Fruit fly (Drosophila melanogaster) whole organism, prepupa: ENCODE results near the gene Rbp1-like.

Experiments
- Blimp-1 ChIP-seq: fragments of 200-800 bp; sonication (Bioruptor generic); optimal IDR thresholded peaks from 3 replicates; lab custom pipeline; 2017; ENCODE audit warnings: missing biosample characterization, missing genetic modification characterization, mild to moderate bottlenecking, moderate library complexity, missing genetic modification reagents
- CG10669 ChIP-seq: fragments of 200-800 bp; sonication (Bioruptor generic); optimal IDR thresholded peaks from 3 replicates; lab custom pipeline; 2018; ENCODE audit warnings: missing biosample characterization, mild to moderate bottlenecking, missing genetic modification characterization, moderate library complexity
- CG11294 ChIP-seq: fragments of 200-800 bp; sonication (Bioruptor generic); IDR thresholded peaks from 2 replicates; pipeline ENCODE4 v1.3.6; 2022; ENCODE audit warnings: missing biosample characterization, missing genetic modification characterization
- CG11762 ChIP-seq: fragments of 200-800 bp; sonication (Bioruptor generic); optimal IDR thresholded peaks from 3 replicates; lab custom pipeline; 2016; ENCODE audit warnings: missing biosample characterization, missing genetic modification characterization; ENCODE audit not compliant: insufficient read depth
- CG11902 ChIP-seq: fragments of 200-800 bp; sonication (Bioruptor generic); optimal IDR thresholded peaks from 3 replicates; lab custom pipeline; 2016; ENCODE audit warnings: missing biosample characterization, missing genetic modification characterization
- CG15336 ChIP-seq: fragments of 200-800 bp; sonication (Bioruptor generic); IDR thresholded peaks from 2 replicates; pipeline ENCODE4 v1.3.6; 2022; ENCODE audit warnings: missing biosample characterization, missing genetic modification characterization
- CG1621 ChIP-seq: fragments of 200-800 bp; sonication (Bioruptor generic); optimal IDR thresholded peaks from 3 replicates; lab custom pipeline; 2018; ENCODE audit warnings: missing biosample characterization, mild to moderate bottlenecking, missing genetic modification characterization
- CG16779 ChIP-seq: fragments of 200-800 bp; sonication (Bioruptor generic); optimal IDR thresholded peaks from 3 replicates; lab custom pipeline; 2017; ENCODE audit warnings: missing biosample characterization, mild to moderate bottlenecking, missing genetic modification characterization
- CG3032 ChIP-seq: fragments of 200-800 bp; optimal IDR thresholded peaks from 2 replicates; lab custom pipeline; 2019; ENCODE audit warnings: missing biosample characterization, mild to moderate bottlenecking, missing genetic modification characterization, moderate library complexity
- CG31627 ChIP-seq: fragments of 200-800 bp; sonication (Bioruptor generic); optimal IDR thresholded peaks from 3 replicates; lab custom pipeline; 2016; ENCODE audit warnings: missing biosample characterization, missing genetic modification characterization
- CG32006 ChIP-seq: fragments of 200-800 bp; sonication (Bioruptor generic); optimal IDR thresholded peaks from 3 replicates; lab custom pipeline; 2017; ENCODE audit warnings: missing biosample characterization, mild to moderate bottlenecking, missing genetic modification characterization
- CG34406 ChIP-seq: fragments of 200-800 bp; sonication (Bioruptor generic); optimal IDR thresholded peaks from 3 replicates; lab custom pipeline; 2016; ENCODE audit warnings: missing biosample characterization, missing genetic modification characterization
- CG3919 ChIP-seq: fragments of 200-800 bp; sonication (Bioruptor generic); optimal IDR thresholded peaks from 3 replicates; lab custom pipeline; 2016; ENCODE audit warnings: missing biosample characterization, missing genetic modification characterization
- CG4318 ChIP-seq: fragments of 200-800 bp; sonication (Bioruptor generic); optimal IDR thresholded peaks from 3 replicates; lab custom pipeline; 2017; ENCODE audit warnings: missing biosample characterization, mild to moderate bottlenecking, missing genetic modification characterization
- CG6163 ChIP-seq: fragments of 200-800 bp; sonication (Bioruptor generic); IDR thresholded peaks from 3 replicates; pipeline ENCODE4 v1.3.6; 2022; ENCODE audit warnings: missing biosample characterization, missing genetic modification characterization
- CG6276 ChIP-seq: fragments of 200-800 bp; sonication (Bioruptor generic); optimal IDR thresholded peaks from 2 replicates; lab custom pipeline; 2017; ENCODE audit warnings: missing biosample characterization, mild to moderate bottlenecking, missing genetic modification characterization
- CG6792 ChIP-seq: fragments of 200-800 bp; sonication (Bioruptor generic); optimal IDR thresholded peaks from 3 replicates; lab custom pipeline; 2016; ENCODE audit warnings: missing biosample characterization, missing genetic modification characterization
- CG6808 ChIP-seq: fragments of 200-800 bp; sonication (Bioruptor generic); optimal IDR thresholded peaks from 3 replicates; lab custom pipeline; 2017; ENCODE audit warnings: missing biosample characterization, missing genetic modification characterization, mild to moderate bottlenecking, moderate library complexity, missing genetic modification reagents
- CG6854 ChIP-seq: fragments of 200-800 bp; sonication (Bioruptor generic); optimal IDR thresholded peaks from 2 replicates; lab custom pipeline; 2017; ENCODE audit warnings: missing biosample characterization, mild to moderate bottlenecking, missing genetic modification characterization
- CG7368 ChIP-seq: fragments of 200-800 bp; sonication (Bioruptor generic); optimal IDR thresholded peaks from 3 replicates; lab custom pipeline; 2016; ENCODE audit warnings: missing biosample characterization, missing genetic modification characterization
- CG8319 ChIP-seq: fragments of 200-800 bp; sonication (Bioruptor generic); optimal IDR thresholded peaks from 3 replicates; lab custom pipeline; 2016; ENCODE audit warnings: missing biosample characterization, missing genetic modification characterization
- CG8632 ChIP-seq: fragments of 200-800 bp; sonication (Bioruptor generic); optimal IDR thresholded peaks from 3 replicates; lab custom pipeline; 2016; ENCODE audit warnings: missing biosample characterization, missing genetic modification characterization
- CG9139 ChIP-seq: fragments of 200-800 bp; sonication (Bioruptor generic); optimal IDR thresholded peaks from 3 replicates; lab custom pipeline; 2017; ENCODE audit warnings: missing biosample characterization, mild to moderate bottlenecking, missing genetic modification characterization
- Eip75B ChIP-seq: fragments of 200-800 bp; sonication (Bioruptor generic); optimal IDR thresholded peaks from 3 replicates; lab custom pipeline; 2016; ENCODE audit warnings: missing biosample characterization, missing genetic modification characterization
- Eip78C ChIP-seq: fragments of 200-800 bp; sonication (Bioruptor generic); peaks from one replicate; lab custom pipeline; 2016; ENCODE audit warnings: missing biosample characterization, missing genetic modification characterization
- Eip93F ChIP-seq: fragments of 200-800 bp; sonication (Bioruptor generic); optimal IDR thresholded peaks from 2 replicates; lab custom pipeline; 2016; ENCODE audit warnings: missing biosample characterization, mild to moderate bottlenecking, missing genetic modification characterization
- Ets21C ChIP-seq: fragments of 200-800 bp; sonication (Bioruptor generic); optimal IDR thresholded peaks from 3 replicates; lab custom pipeline; 2016; ENCODE audit warnings: missing biosample characterization, missing genetic modification characterization
- Ets96B ChIP-seq: fragments of 200-800 bp; optimal IDR thresholded peaks from 2 replicates; lab custom pipeline; 2019; ENCODE audit warnings: missing biosample characterization, mild to moderate bottlenecking, missing genetic modification characterization, moderate library complexity
- Gug ChIP-seq: fragments of 200-800 bp; sonication (Bioruptor generic); IDR thresholded peaks from 2 replicates; pipeline ENCODE4 v1.3.6; 2022; ENCODE audit warnings: missing biosample characterization, missing genetic modification characterization
- Hr39 ChIP-seq: fragments of 200-800 bp; sonication (Bioruptor generic); optimal IDR thresholded peaks from 2 replicates; lab custom pipeline; 2016; ENCODE audit warnings: missing biosample characterization, missing genetic modification characterization
- Hr4 ChIP-seq: fragments of 200-800 bp; sonication (Bioruptor generic); optimal IDR thresholded peaks from 3 replicates; lab custom pipeline; 2016; ENCODE audit warnings: missing biosample characterization, missing genetic modification characterization
- Lpt ChIP-seq: fragments of 200-800 bp; sonication (Bioruptor generic); optimal IDR thresholded peaks from 3 replicates; lab custom pipeline; 2016; ENCODE audit warnings: missing biosample characterization, missing genetic modification characterization
- OdsH ChIP-seq: fragments of 200-800 bp; sonication (Bioruptor generic); optimal IDR thresholded peaks from 3 replicates; lab custom pipeline; 2016; ENCODE audit warnings: missing biosample characterization, missing genetic modification characterization
- Smox ChIP-seq: fragments of 200-800 bp; sonication (Bioruptor generic); optimal IDR thresholded peaks from 3 replicates; lab custom pipeline; 2016; ENCODE audit warnings: missing biosample characterization, missing genetic modification characterization
- Sox14 ChIP-seq: fragments of 200-800 bp; sonication (Bioruptor generic); optimal IDR thresholded peaks from 3 replicates; lab custom pipeline; 2016; ENCODE audit warnings: missing biosample characterization, missing genetic modification characterization
- Sox15 ChIP-seq: fragments of 200-800 bp; sonication (Bioruptor generic); optimal IDR thresholded peaks from 3 replicates; lab custom pipeline; 2016; ENCODE audit warnings: missing biosample characterization, missing genetic modification characterization
- achi ChIP-seq: fragments of 200-800 bp; sonication (Bioruptor generic); optimal IDR thresholded peaks from 3 replicates; lab custom pipeline; 2016; ENCODE audit warnings: missing biosample characterization, missing genetic modification characterization
- acj6 ChIP-seq: fragments of 200-800 bp; sonication (Bioruptor generic); optimal IDR thresholded peaks from 3 replicates; lab custom pipeline; 2016; ENCODE audit warnings: missing biosample characterization, missing genetic modification characterization
- cyc ChIP-seq: fragments of 200-800 bp; sonication (Bioruptor generic); optimal IDR thresholded peaks from 3 replicates; lab custom pipeline; 2016; ENCODE audit warnings: missing biosample characterization, missing genetic modification characterization
- dac ChIP-seq: fragments of 200-800 bp; sonication (Bioruptor generic); optimal IDR thresholded peaks from 2 replicates; lab custom pipeline; 2017; ENCODE audit warnings: missing biosample characterization, mild to moderate bottlenecking, missing genetic modification characterization
- eg ChIP-seq: fragments of 200-800 bp; sonication (Bioruptor generic); IDR thresholded peaks from 3 replicates; pipeline ENCODE4 v1.3.6; 2022; ENCODE audit warnings: missing biosample characterization, missing genetic modification characterization
- esn ChIP-seq: fragments of 200-800 bp; sonication (Bioruptor generic); optimal IDR thresholded peaks from 2 replicates; lab custom pipeline; 2016; ENCODE audit warnings: missing biosample characterization, mild to moderate bottlenecking, missing genetic modification characterization, moderate library complexity
- fd59A ChIP-seq: fragments of 200-800 bp; sonication (Bioruptor generic); optimal IDR thresholded peaks from 2 replicates; lab custom pipeline; 2017; ENCODE audit warnings: missing biosample characterization, mild to moderate bottlenecking, missing genetic modification characterization, missing genetic modification reagents
- fd85E ChIP-seq: fragments of 200-800 bp; sonication (Bioruptor generic); optimal IDR thresholded peaks from 3 replicates; lab custom pipeline; 2016; ENCODE audit warnings: missing biosample characterization, missing genetic modification characterization
- net ChIP-seq: fragments of 200-800 bp; sonication (Bioruptor generic); optimal IDR thresholded peaks from 3 replicates; lab custom pipeline; 2016; ENCODE audit warnings: missing biosample characterization, missing genetic modification characterization
- pdm3 ChIP-seq: fragments of 200-800 bp; sonication (Bioruptor generic); optimal IDR thresholded peaks from 3 replicates; lab custom pipeline; 2016; ENCODE audit warnings: missing biosample characterization, missing genetic modification characterization
- salr ChIP-seq, 2 experiments: fragments of 200-800 bp; sonication (Bioruptor generic); optimal IDR thresholded peaks; 3 replicates each; lab custom pipeline; 2016 to 2018; ENCODE audit warnings: missing biosample characterization in 2 of 2, missing genetic modification characterization in 2 of 2, mild to moderate bottlenecking in 1 of 2
- svp ChIP-seq: fragments of 200-800 bp; sonication (Bioruptor generic); peaks from one replicate; lab custom pipeline; 2016; ENCODE audit warnings: missing biosample characterization, missing genetic modification characterization
- topi ChIP-seq: fragments of 200-800 bp; sonication (Bioruptor generic); optimal IDR thresholded peaks from 3 replicates; lab custom pipeline; 2016; ENCODE audit warnings: missing biosample characterization, missing genetic modification characterization
- vri ChIP-seq: fragments of 200-800 bp; sonication (Bioruptor generic); optimal IDR thresholded peaks from 3 replicates; lab custom pipeline; 2016; ENCODE audit warnings: missing biosample characterization, mild to moderate bottlenecking, missing genetic modification characterization

The Rbp1-like gene

DNA sequence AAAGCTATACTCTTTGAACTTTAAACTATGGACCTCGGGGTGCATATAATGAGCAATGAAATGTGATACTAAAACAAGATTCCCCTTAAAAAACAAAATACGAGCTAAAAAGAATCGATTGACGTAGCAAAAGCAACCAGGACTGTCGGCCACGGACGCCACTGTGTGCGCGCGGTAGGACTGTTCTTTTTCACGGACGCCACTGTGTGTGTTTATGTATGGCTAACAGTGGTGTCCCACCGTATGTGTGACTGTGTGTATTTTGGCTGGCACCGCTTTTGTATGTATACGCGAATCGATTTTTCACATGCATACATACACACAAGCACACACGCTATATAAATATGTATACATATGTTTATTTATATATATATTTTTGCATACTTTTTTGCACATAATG is 907 bp downstream of the Rbp1-like start (continued):
- peak; percentile 59 for TF ChIP-seq CG6808 (GFP tag; lab: Kevin White, UChicago)
- peak; percentile 69 for TF ChIP-seq Sox14 (GFP tag; lab: Kevin White, UChicago)
- TF ChIP-seq CG15336 (GFP tag; lab: Robert Waterston, UW), result 0 out of 2 replicates have a peak, but pooled peaks have one; percentile 23
- peak; percentile 33 for TF ChIP-seq dac
- peak; percentile 71 for TF ChIP-seq CG31627
- TF ChIP-seq Lpt (GFP tag; lab: Kevin White, UChicago), result peak; percentile 62
- TF ChIP-seq CG6276 (GFP tag; lab: Kevin White, UChicago), result peak; percentile 18
- TF ChIP-seq CG8319 (GFP tag; lab: Kevin White, UChicago), result peak; percentile 49

DNA sequence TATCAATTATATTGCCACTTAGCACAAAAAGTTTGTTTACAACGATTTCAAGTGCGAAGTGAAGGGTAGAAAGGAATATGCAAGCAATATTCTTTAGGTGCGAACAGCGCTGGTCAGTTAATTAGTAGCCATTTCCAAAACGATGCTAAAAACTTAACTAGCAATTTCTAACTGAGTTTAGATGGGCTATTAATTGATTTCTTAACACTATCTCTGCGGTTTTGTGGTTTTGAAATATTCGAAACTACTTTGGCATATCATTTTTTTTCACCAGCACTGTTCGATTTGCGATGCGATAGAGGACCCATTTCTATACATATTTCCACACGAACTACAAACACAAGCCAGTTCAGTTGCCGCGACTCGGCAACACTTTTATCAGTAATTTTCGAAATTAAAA is 8.2 kb downstream of the Rbp1-like start:
- TF ChIP-seq vri (GFP tag; lab: Kevin White, UChicago) (peak; percentile 16), CG6808 (GFP tag; lab: Kevin White, UChicago) (peak; percentile 5), CG8632 (peak; percentile 52), CG16779 (tag; lab: Kevin White, UChicago) (peak; percentile 21), Sox15 (GFP tag; lab: Kevin White, UChicago) (peak; percentile 16), OdsH (GFP tag; lab: Kevin White, UChicago) (peak; percentile 52), CG6854 (GFP tag; lab: Kevin White, UChicago) (no peak), fd59A (GFP tag; lab: Kevin White, UChicago) (peak; percentile 32), Lpt (GFP tag; lab: Kevin White, UChicago) (peak; percentile 51), Blimp-1 (no peak), CG32006 (GFP tag; lab: Kevin White, UChicago) (peak; percentile 61), CG11762 (GFP tag; lab: Kevin White, UChicago) (peak; percentile 15), CG6163 (GFP tag; lab: Robert Waterston, UW) (peak; percentile 68), CG34406 (GFP tag; lab: Kevin White, UChicago) (peak; percentile 22), Smox (peak; percentile 37), Eip75B (peak; percentile 51), net (GFP tag; lab: Kevin White, UChicago) (peak; percentile 57), CG10669 (GFP tag; lab: Kevin White, UChicago) (peak; percentile 61), svp (GFP tag; lab: Kevin White, UChicago) (peak; percentile 22), Gug (GFP tag; lab: Robert Waterston, UW) (peak; percentile 48; the same call in 1 of the 2 replicates), CG8319 (GFP tag; lab: Kevin White, UChicago) (peak; percentile 14), Eip78C (peak; percentile 88), topi (GFP tag; lab: Kevin White, UChicago) (peak; percentile 31), Sox14 (GFP tag; lab: Kevin White, UChicago) (peak; percentile 44), CG11294 (no peak), CG6792 (GFP tag; lab: Kevin White, UChicago) (peak; percentile 36), fd85E (GFP tag; lab: Kevin White, UChicago) (no peak), Hr4 (GFP tag; lab: Kevin White, UChicago) (peak; percentile 55), CG3032 (tag; lab: Kevin White, UChicago) (peak; percentile 46), pdm3 (peak; percentile 69), eg (GFP tag; lab: Robert Waterston, UW) (peak; percentile 47; the same call in 1 of the 3 replicates), achi (GFP tag; lab: Kevin White, UChicago) (peak; percentile 58), cyc (GFP tag; lab: Kevin White, UChicago) (peak; percentile 12), dac (peak; percentile 14), salr (GFP tag; optimal IDR thresholded peaks at IDR 0.05; lab: Kevin White, UChicago) (peak in 1 of 2 experiments; percentile 15), Hr39 (GFP tag; lab: Kevin White, UChicago) (peak; percentile 39), CG7368 (GFP tag; lab: Kevin White, UChicago) (peak; percentile 37), CG3919 (GFP tag; lab: Kevin White, UChicago) (peak; percentile 53), CG4318 (peak; percentile 28), Ets96B (tag; lab: Kevin White, UChicago) (peak; percentile 47), acj6 (GFP tag; lab: Kevin White, UChicago) (peak; percentile 67), CG1621 (tag; lab: Kevin White, UChicago) (peak; percentile 49), Eip93F (no peak), CG11902 (no peak), CG9139 (no peak), esn (peak; percentile 39), Ets21C (no peak)
